Worm (Caenorhabditis elegans): Measurements from ENCODE around the gene cox-6C.
A peak's percentile ranks its signal among the peaks of the same experiment; 100 is the strongest.

The cox-6C gene

ce11 chrIV:119792-120191, 6.7 kb upstream of the cox-6C start:
- TF ChIP-seq pax-1 (tag; optimal IDR thresholded peaks at IDR 0.05): no peak
- no peak for TF ChIP-seq ceh-48 (tag; optimal IDR thresholded peaks at IDR 0.05)
- no peak for TF ChIP-seq che-1 (tag; optimal IDR thresholded peaks at IDR 0.05)
- TF ChIP-seq tbx-2 (tag; optimal IDR thresholded peaks at IDR 0.05): no peak
- TF ChIP-seq C08G9.2 (tag; optimal IDR thresholded peaks at IDR 0.05): no peak
- TF ChIP-seq ceh-22 (tag; optimal IDR thresholded peaks at IDR 0.05): no peak
- no peak for TF ChIP-seq sdc-2 (tag; optimal IDR thresholded peaks at IDR 0.05)
- no peak for TF ChIP-seq K02D7.2 (tag; optimal IDR thresholded peaks at IDR 0.05)
- TF ChIP-seq nhr-11 (tag; optimal IDR thresholded peaks at IDR 0.05): no peak
- TF ChIP-seq fkh-6 (tag; optimal IDR thresholded peaks at IDR 0.05): no peak
- TF ChIP-seq tbx-7 (tag; optimal IDR thresholded peaks at IDR 0.05): no peak
- no peak for TF ChIP-seq dve-1 (tag; optimal IDR thresholded peaks at IDR 0.05)
- no peak for TF ChIP-seq T23F11.4 (GFP tag; optimal IDR thresholded peaks at IDR 0.05)
- no peak for TF ChIP-seq pat-9 (tag; optimal IDR thresholded peaks at IDR 0.05)
- no peak for TF ChIP-seq unc-42 (tag; optimal IDR thresholded peaks at IDR 0.05)
- TF ChIP-seq ref-2 (tag; optimal IDR thresholded peaks at IDR 0.05): no peak
- TF ChIP-seq syd-9 (tag; optimal IDR thresholded peaks at IDR 0.05): no peak
- no peak for TF ChIP-seq ceh-30 (tag; optimal IDR thresholded peaks at IDR 0.05)
- TF ChIP-seq ceh-19 (GFP tag; optimal IDR thresholded peaks at IDR 0.05): no peak

- TF ChIP-seq C08G9.2 (tag; optimal IDR thresholded peaks at IDR 0.05): no peak
- no peak for TF ChIP-seq ceh-48 (tag; optimal IDR thresholded peaks at IDR 0.05)
- no peak for TF ChIP-seq unc-3 (GFP tag; conservative IDR thresholded peaks at IDR 0.05)
- TF ChIP-seq unc-3 (tag; optimal IDR thresholded peaks at IDR 0.05): no peak
- no peak for TF ChIP-seq ceh-45 (GFP tag; IDR thresholded peaks at IDR 0.05)
- TF ChIP-seq tbx-2 (tag; optimal IDR thresholded peaks at IDR 0.05): no peak
- no peak for TF ChIP-seq dve-1 (tag; optimal IDR thresholded peaks at IDR 0.05)
- no peak for TF ChIP-seq hlh-30 (tag; optimal IDR thresholded peaks at IDR 0.05; ENCODE audit: insufficient read depth)
- no peak for TF ChIP-seq ceh-24 (tag; optimal IDR thresholded peaks at IDR 0.05)
- TF ChIP-seq ceh-6 (GFP tag; optimal IDR thresholded peaks at IDR 0.05): no peak
- no peak for TF ChIP-seq ceh-2 (tag; optimal IDR thresholded peaks at IDR 0.05)
- no peak for TF ChIP-seq hlh-8 (tag; optimal IDR thresholded peaks at IDR 0.05)
- no peak for TF ChIP-seq tbx-7 (tag; optimal IDR thresholded peaks at IDR 0.05)
- TF ChIP-seq ceh-19 (GFP tag; optimal IDR thresholded peaks at IDR 0.05): no peak
- TF ChIP-seq pax-1 (tag; optimal IDR thresholded peaks at IDR 0.05): no peak
- no peak for TF ChIP-seq hlh-15 (tag; optimal IDR thresholded peaks at IDR 0.05)
- no peak for TF ChIP-seq ceh-18 (tag; optimal IDR thresholded peaks at IDR 0.05)
- no peak for TF ChIP-seq C38D4.7 (GFP tag; optimal IDR thresholded peaks at IDR 0.05)
- TF ChIP-seq pag-3 (tag; optimal IDR thresholded peaks at IDR 0.05; ENCODE audit: borderline replicate concordance): no peak
- no peak for TF ChIP-seq syd-9 (tag; optimal IDR thresholded peaks at IDR 0.05)
Measured at ce11 chrIV:121607-122006, 4.9 kb upstream of the cox-6C start, which contains the start of gene tut-1. Gene tut-1, minus strand, starts transcription at chrIV:121707.

- TF ChIP-seq pha-2 (tag; optimal IDR thresholded peaks at IDR 0.05): no peak
- TF ChIP-seq unc-42 (tag; optimal IDR thresholded peaks at IDR 0.05): no peak
- TF ChIP-seq elt-2 (tag; optimal IDR thresholded peaks at IDR 0.05): peak; percentile 21
- peak; percentile 22 for TF ChIP-seq ceh-19 (GFP tag; optimal IDR thresholded peaks at IDR 0.05)
- TF ChIP-seq ceh-22 (tag; optimal IDR thresholded peaks at IDR 0.05): no peak
- TF ChIP-seq ttx-3 (tag; optimal IDR thresholded peaks at IDR 0.05): no peak
- no peak for TF ChIP-seq ceh-9 (tag; optimal IDR thresholded peaks at IDR 0.05)
Measured at ce11 chrIV:128525-128924, 2.0 kb downstream of the cox-6C start.

ce11 chrIV:130150-130549, 3.6 kb downstream of the cox-6C start:
- no peak for TF ChIP-seq ceh-19 (GFP tag; optimal IDR thresholded peaks at IDR 0.05)

ce11 chrIV:132095-132494, 5.6 kb downstream of the cox-6C start, which contains the start of gene daf-1:
Gene daf-1, plus strand, starts transcription at chrIV:132416.
- TF ChIP-seq ceh-6 (GFP tag; optimal IDR thresholded peaks at IDR 0.05): no peak
- TF ChIP-seq T23F11.4 (GFP tag; optimal IDR thresholded peaks at IDR 0.05): no peak
- TF ChIP-seq ztf-16 (tag; optimal IDR thresholded peaks at IDR 0.05): no peak
- TF ChIP-seq nfya-1 (tag; optimal IDR thresholded peaks at IDR 0.05): no peak
- peak; percentile 5 for TF ChIP-seq unc-42 (tag; optimal IDR thresholded peaks at IDR 0.05)
- no peak for TF ChIP-seq ahr-1 (tag; optimal IDR thresholded peaks at IDR 0.05)
- no peak for TF ChIP-seq pha-2 (tag; optimal IDR thresholded peaks at IDR 0.05)
- no peak for TF ChIP-seq elt-4 (tag; optimal IDR thresholded peaks at IDR 0.05)
- TF ChIP-seq fax-1 (tag; optimal IDR thresholded peaks at IDR 0.05): no peak
- TF ChIP-seq unc-3 (GFP tag; conservative IDR thresholded peaks at IDR 0.05): no peak
- TF ChIP-seq unc-3 (tag; optimal IDR thresholded peaks at IDR 0.05): no peak
- TF ChIP-seq ama-1 (optimal IDR thresholded peaks at IDR 0.05): no peak
- TF ChIP-seq hlh-15 (tag; optimal IDR thresholded peaks at IDR 0.05): no peak
- TF ChIP-seq ceh-24 (tag; optimal IDR thresholded peaks at IDR 0.05): no peak
- TF ChIP-seq pag-3 (tag; optimal IDR thresholded peaks at IDR 0.05; ENCODE audit: borderline replicate concordance): no peak
- no peak for TF ChIP-seq pqm-1 (tag; optimal IDR thresholded peaks at IDR 0.05)
- TF ChIP-seq tbx-2 (tag; optimal IDR thresholded peaks at IDR 0.05): peak; percentile 6
- TF ChIP-seq sdc-2 (tag; optimal IDR thresholded peaks at IDR 0.05): no peak
- no peak for TF ChIP-seq npax-4 (tag; optimal IDR thresholded peaks at IDR 0.05)
- peak; percentile 3 for TF ChIP-seq madf-2 (tag; optimal IDR thresholded peaks at IDR 0.05)
